Worm (Caenorhabditis elegans) whole organism, L3 larva: ENCODE measurements around the gene Y43F8B.9.

Source experiments
- ZK546.5 ChIP-seq: sonication (generic microtip); optimal IDR thresholded peaks from 2 replicates; lab custom pipeline; 2017; ENCODE audit warnings: missing biosample characterization, missing genetic modification characterization
- aly-2 ChIP-seq: fragments of 150-350 bp; optimal IDR thresholded peaks from 2 replicates; lab custom pipeline; 2014; ENCODE audit warnings: missing biosample characterization, missing genetic modification characterization
- ceh-16 ChIP-seq: sonication (generic microtip); optimal IDR thresholded peaks from 2 replicates; lab custom pipeline; 2017; ENCODE audit warnings: missing biosample characterization, missing genetic modification characterization
- ceh-28 ChIP-seq: fragments of 150-350 bp; optimal IDR thresholded peaks from 2 replicates; lab custom pipeline; 2014; ENCODE audit warnings: missing biosample characterization, missing genetic modification reagents, missing genetic modification characterization
- ceh-82 ChIP-seq: fragments of 150-350 bp; optimal IDR thresholded peaks from 2 replicates; lab custom pipeline; 2014; ENCODE audit warnings: missing biosample characterization, missing genetic modification characterization
- ceh-9 ChIP-seq: sonication (generic microtip); optimal IDR thresholded peaks from 2 replicates; lab custom pipeline; 2018; ENCODE audit warnings: missing biosample characterization, missing genetic modification characterization
- daf-12 ChIP-seq: fragments of 150-350 bp; optimal IDR thresholded peaks from 2 replicates; lab custom pipeline; 2014; ENCODE audit warnings: missing biosample characterization, missing genetic modification reagents, missing genetic modification characterization
- elt-1 ChIP-seq: fragments of 150-350 bp; optimal IDR thresholded peaks from 2 replicates; lab custom pipeline; 2014; ENCODE audit warnings: missing biosample characterization, missing genetic modification characterization
- elt-2 ChIP-seq: sonication (generic microtip); optimal IDR thresholded peaks from 2 replicates; lab custom pipeline; 2016; ENCODE audit warnings: missing genetic modification reagents, mild to moderate bottlenecking, missing genetic modification characterization, missing compliant biosample characterization
- elt-3 ChIP-seq, 3 experiments: fragments of 150-350 bp in 1 of 3; sonication (generic microtip) in 2 of 3; optimal IDR thresholded peaks; 2 replicates in 2 of 3; 4 replicates in 1 of 3; lab custom pipeline; 2014 to 2017; ENCODE audit warnings: missing biosample characterization in 3 of 3, missing genetic modification characterization in 3 of 3
- eor-1 ChIP-seq, 2 experiments: fragments of 150-350 bp; optimal IDR thresholded peaks; 2 replicates each; lab custom pipeline; 2014 to 2018; ENCODE audit warnings: missing biosample characterization in 2 of 2, missing genetic modification characterization in 2 of 2
- fkh-10 ChIP-seq: sonication (generic microtip); optimal IDR thresholded peaks from 2 replicates; lab custom pipeline; 2017; ENCODE audit warnings: missing biosample characterization, missing genetic modification reagents, missing genetic modification characterization
- fos-1 ChIP-seq: fragments of 150-350 bp; optimal IDR thresholded peaks from 2 replicates; lab custom pipeline; 2014; ENCODE audit warnings: missing biosample characterization, missing genetic modification characterization
- hmg-11 ChIP-seq: sonication (generic microtip); optimal IDR thresholded peaks from 2 replicates; lab custom pipeline; 2016; ENCODE audit warnings: missing genetic modification characterization, missing compliant biosample characterization
- jun-1 ChIP-seq: fragments of 150-350 bp; optimal IDR thresholded peaks from 2 replicates; lab custom pipeline; 2014; ENCODE audit warnings: missing biosample characterization, missing genetic modification reagents, missing genetic modification characterization
- lin-15B ChIP-seq: fragments of 150-350 bp; optimal IDR thresholded peaks from 2 replicates; lab custom pipeline; 2014; ENCODE audit warnings: missing biosample characterization, missing genetic modification characterization
- mdl-1 ChIP-seq: fragments of 150-350 bp; optimal IDR thresholded peaks from 2 replicates; lab custom pipeline; 2014; ENCODE audit warnings: missing biosample characterization, missing genetic modification characterization
- mml-1 ChIP-seq: fragments of 150-350 bp; sonication (generic microtip); optimal IDR thresholded peaks from 3 replicates; lab custom pipeline; 2014; ENCODE audit warnings: missing biosample characterization, missing genetic modification characterization
- nfya-1 ChIP-seq: sonication (generic microtip); optimal IDR thresholded peaks from 2 replicates; lab custom pipeline; 2017; ENCODE audit warnings: missing genetic modification characterization, mild to moderate bottlenecking, missing compliant biosample characterization, antibody characterized with exemption, moderate library complexity; ENCODE audit not compliant: insufficient read depth
- nhr-11 ChIP-seq: fragments of 150-350 bp; optimal IDR thresholded peaks from 2 replicates; lab custom pipeline; 2014; ENCODE audit warnings: missing biosample characterization, missing genetic modification characterization
- nhr-12 ChIP-seq: fragments of 150-350 bp; optimal IDR thresholded peaks from 2 replicates; lab custom pipeline; 2014; ENCODE audit warnings: missing biosample characterization, missing genetic modification characterization
- nhr-23 ChIP-seq: fragments of 150-350 bp; optimal IDR thresholded peaks from 2 replicates; lab custom pipeline; 2014; ENCODE audit warnings: missing biosample characterization, missing genetic modification reagents, missing genetic modification characterization
- nhr-237 ChIP-seq: fragments of 150-350 bp; optimal IDR thresholded peaks from 2 replicates; lab custom pipeline; 2014; ENCODE audit warnings: missing biosample characterization, missing genetic modification characterization
- nhr-28 ChIP-seq: fragments of 150-350 bp; optimal IDR thresholded peaks from 2 replicates; lab custom pipeline; 2014; ENCODE audit warnings: missing biosample characterization, missing genetic modification characterization
- nhr-67 ChIP-seq: fragments of 150-350 bp; optimal IDR thresholded peaks from 2 replicates; lab custom pipeline; 2014; ENCODE audit warnings: missing biosample characterization, missing genetic modification characterization
- nhr-76 ChIP-seq: fragments of 150-350 bp; sonication (generic microtip); optimal IDR thresholded peaks from 5 replicates; lab custom pipeline; 2014; ENCODE audit warnings: missing biosample characterization, missing genetic modification characterization
- pha-4 ChIP-seq: fragments of 150-350 bp; optimal IDR thresholded peaks from 2 replicates; lab custom pipeline; 2014; ENCODE audit warnings: missing biosample characterization, missing genetic modification reagents, missing genetic modification characterization
- pqm-1 ChIP-seq: fragments of 150-350 bp; optimal IDR thresholded peaks from 2 replicates; lab custom pipeline; 2017; ENCODE audit warnings: missing biosample characterization, missing genetic modification characterization, inconsistent platforms
- skn-1 ChIP-seq: fragments of 150-350 bp; optimal IDR thresholded peaks from 2 replicates; lab custom pipeline; 2014; ENCODE audit warnings: missing biosample characterization, missing genetic modification characterization
- snpc-4 ChIP-seq: fragments of 150-350 bp; optimal IDR thresholded peaks from 2 replicates; lab custom pipeline; 2014; ENCODE audit warnings: missing biosample characterization, missing genetic modification characterization
- unc-39 ChIP-seq: sonication (generic microtip); optimal IDR thresholded peaks from 4 replicates; lab custom pipeline; 2017; ENCODE audit warnings: missing biosample characterization, missing genetic modification characterization
- unc-62 ChIP-seq: fragments of 150-350 bp; sonication (generic microtip); optimal IDR thresholded peaks from 4 replicates; lab custom pipeline; 2014; ENCODE audit warnings: missing biosample characterization, missing genetic modification reagents, missing genetic modification characterization
- zag-1 ChIP-seq: fragments of 150-350 bp; optimal IDR thresholded peaks from 2 replicates; lab custom pipeline; 2014; ENCODE audit warnings: missing biosample characterization, missing genetic modification characterization
- ztf-4 ChIP-seq: fragments of 150-350 bp; optimal IDR thresholded peaks from 2 replicates; lab custom pipeline; 2014; ENCODE audit warnings: missing biosample characterization, missing genetic modification characterization

Gene Y43F8B.9

ce11 chrV:19470385-19470784 is 7.6 kb upstream of the Y43F8B.9 start, which contains the start of gene Y43F8B.11:
TSS of gene Y43F8B.11 (plus strand) at chrV:19470685.
- TF ChIP-seq unc-39 (tag; lab: Kevin White, UChicago) (no peak), pqm-1 (tag; lab: Kevin White, UChicago) (no peak), nhr-12 (tag; lab: Kevin White, UChicago) (no peak), skn-1 (no peak), hmg-11 (no peak), zag-1 (tag; lab: Kevin White, UChicago) (no peak), ceh-28 (tag; lab: Kevin White, UChicago) (no peak), nhr-76 (tag; lab: Kevin White, UChicago) (no peak), nhr-237 (tag; lab: Kevin White, UChicago) (no peak), nhr-67 (no peak), pha-4 (tag; lab: Kevin White, UChicago) (no peak), elt-2 (tag; lab: Kevin White, UChicago) (no peak), nhr-23 (tag; lab: Kevin White, UChicago) (no peak), mml-1 (no peak), nhr-11 (tag; lab: Kevin White, UChicago) (no peak), nfya-1 (tag; lab: Kevin White, UChicago) (no peak), jun-1 (tag; lab: Kevin White, UChicago) (no peak), aly-2 (tag; lab: Kevin White, UChicago) (no peak), ceh-9 (tag; lab: Kevin White, UChicago) (no peak)

- TF ChIP-seq elt-2 (tag; lab: Kevin White, UChicago) = no peak
- no peak for TF ChIP-seq ztf-4 (tag; lab: Kevin White, UChicago)
- no peak for TF ChIP-seq zag-1 (tag; lab: Kevin White, UChicago)
- TF ChIP-seq unc-62 (GFP tag; lab: Kevin White, UChicago) = no peak
- TF ChIP-seq nhr-11 (tag; lab: Kevin White, UChicago) = no peak
- TF ChIP-seq nfya-1 (tag; lab: Kevin White, UChicago) = peak; percentile 9
These were observed 4.0 kb upstream of the Y43F8B.9 start, which contains the start of gene Y43F8B.10 for ce11 chrV:19473842-19474514. TSS of gene Y43F8B.10 (plus strand) at chrV:19474464.

- TF ChIP-seq daf-12 (tag; lab: Kevin White, UChicago) (no peak), mdl-1 (no peak), nhr-76 (tag; lab: Kevin White, UChicago) (no peak), aly-2 (tag; lab: Kevin White, UChicago) (no peak), elt-1 (tag; lab: Kevin White, UChicago) (no peak), elt-3 (tag; optimal IDR thresholded peaks at IDR 0.05; lab: Kevin White, UChicago) (no peak), nhr-28 (tag; lab: Kevin White, UChicago) (no peak), ztf-4 (tag; lab: Kevin White, UChicago) (no peak)
These were observed 650 bp upstream of the Y43F8B.9 start for ce11 chrV:19477302-19477701.

- TF ChIP-seq lin-15B (tag; lab: Kevin White, UChicago) (no peak), nhr-11 (tag; lab: Kevin White, UChicago) (no peak), snpc-4 (tag; lab: Kevin White, UChicago) (no peak), ceh-82 (tag; lab: Kevin White, UChicago) (no peak), eor-1 (tag; optimal IDR thresholded peaks at IDR 0.05; lab: Kevin White, UChicago) (no peak), ZK546.5 (no peak), ceh-9 (tag; lab: Kevin White, UChicago) (no peak), elt-3 (tag; optimal IDR thresholded peaks at IDR 0.05; lab: Kevin White, UChicago) (no peak), fos-1 (tag; lab: Kevin White, UChicago) (no peak), pha-4 (tag; lab: Kevin White, UChicago) (no peak), nfya-1 (tag; lab: Kevin White, UChicago) (no peak), ceh-16 (no peak), nhr-67 (no peak), mdl-1 (no peak), ceh-28 (tag; lab: Kevin White, UChicago) (no peak), fkh-10 (GFP tag; lab: Kevin White, UChicago) (no peak), skn-1 (no peak), elt-1 (tag; lab: Kevin White, UChicago) (no peak)
These were observed 4.6 kb downstream of the Y43F8B.9 start, which contains the start of gene Y43F8B.22 for ce11 chrV:19482535-19482934. TSS of gene Y43F8B.22 (plus strand) at chrV:19482835.
